Fruit fly (Drosophila melanogaster) whole organism, embryonic: Measurements from ENCODE around the gene erm.

ENCODE experiments used
- C15 ChIP-seq: fragments of 200-800 bp; sonication (Bioruptor generic); IDR thresholded peaks from 3 replicates; pipeline ENCODE4 v1.3.6; 2022; ENCODE audit warnings: missing biosample characterization, missing genetic modification characterization
- CG10267 ChIP-seq: fragments of 200-800 bp; sonication (Bioruptor generic); optimal IDR thresholded peaks from 2 replicates; lab custom pipeline; 2018; ENCODE audit warnings: missing biosample characterization, mild to moderate bottlenecking, missing genetic modification characterization, moderate library complexity
- CG10654 ChIP-seq: fragments of 200-800 bp; sonication (Bioruptor generic); optimal IDR thresholded peaks from 2 replicates; lab custom pipeline; 2016; ENCODE audit warnings: missing biosample characterization, missing genetic modification characterization
- CG12769 ChIP-seq: fragments of 200-800 bp; sonication (Bioruptor generic); optimal IDR thresholded peaks from 2 replicates; lab custom pipeline; 2019; ENCODE audit warnings: missing biosample characterization, mild to moderate bottlenecking, missing genetic modification characterization, moderate library complexity
- CG13424 ChIP-seq: fragments of 200-800 bp; sonication (Bioruptor generic); optimal IDR thresholded peaks from 2 replicates; lab custom pipeline; 2019; ENCODE audit warnings: missing biosample characterization, mild to moderate bottlenecking, missing genetic modification characterization, moderate library complexity
- CG14441 ChIP-seq: fragments of 200-800 bp; sonication (Bioruptor generic); IDR thresholded peaks from 2 replicates; pipeline ENCODE4 v1.3.6; 2022; ENCODE audit warnings: missing biosample characterization, missing genetic modification characterization
- CG15479 ChIP-seq: fragments of 200-800 bp; sonication (Bioruptor generic); optimal IDR thresholded peaks from 3 replicates; lab custom pipeline; 2019; ENCODE audit warnings: missing biosample characterization, mild to moderate bottlenecking, missing genetic modification characterization, moderate library complexity
- CG17186 ChIP-seq: fragments of 200-800 bp; sonication (Bioruptor generic); optimal IDR thresholded peaks from 3 replicates; lab custom pipeline; 2017; ENCODE audit warnings: missing biosample characterization, missing genetic modification reagents, missing genetic modification characterization
- CG17361 ChIP-seq: fragments of 200-800 bp; sonication (Bioruptor generic); IDR thresholded peaks from 3 replicates; pipeline ENCODE4 v1.3.6; 2022; ENCODE audit warnings: missing biosample characterization, missing genetic modification characterization
- CG2678 ChIP-seq: fragments of 200-800 bp; sonication (Bioruptor generic); optimal IDR thresholded peaks from 3 replicates; lab custom pipeline; 2019; ENCODE audit warnings: missing biosample characterization, mild to moderate bottlenecking, missing genetic modification characterization, moderate library complexity
- CG2889 ChIP-seq: fragments of 200-800 bp; sonication (Bioruptor generic); IDR thresholded peaks from 3 replicates; pipeline ENCODE4 v1.3.6; 2022; ENCODE audit warnings: missing biosample characterization, missing genetic modification characterization
- CG32772 ChIP-seq: fragments of 200-800 bp; sonication (Bioruptor generic); IDR thresholded peaks from 2 replicates; pipeline ENCODE4 v1.3.6; 2022; ENCODE audit warnings: missing biosample characterization, missing genetic modification characterization
- CG6272 ChIP-seq: fragments of 200-800 bp; sonication (Bioruptor generic); IDR thresholded peaks from 2 replicates; pipeline ENCODE4 v1.3.6; 2022; ENCODE audit warnings: missing biosample characterization, missing genetic modification characterization
- CG8388 ChIP-seq: fragments of 200-800 bp; sonication (Bioruptor generic); optimal IDR thresholded peaks from 2 replicates; lab custom pipeline; 2019; ENCODE audit warnings: missing biosample characterization, mild to moderate bottlenecking, missing genetic modification characterization, moderate library complexity
- CG9437 ChIP-seq: fragments of 200-800 bp; sonication (Bioruptor generic); optimal IDR thresholded peaks from 2 replicates; lab custom pipeline; 2018; ENCODE audit warnings: missing biosample characterization, mild to moderate bottlenecking, missing genetic modification characterization
- CTCF ChIP-seq: fragments of 200-800 bp; sonication (Bioruptor generic); optimal IDR thresholded peaks from 2 replicates; lab custom pipeline; 2017; ENCODE audit warnings: missing biosample characterization, mild to moderate bottlenecking, missing genetic modification characterization, moderate library complexity
- Camta ChIP-seq: fragments of 200-800 bp; sonication (Bioruptor generic); optimal IDR thresholded peaks from 2 replicates; lab custom pipeline; 2016; ENCODE audit warnings: missing biosample characterization, missing genetic modification characterization
- D19B ChIP-seq: fragments of 200-800 bp; sonication (Bioruptor generic); optimal IDR thresholded peaks from 2 replicates; lab custom pipeline; 2017; ENCODE audit warnings: missing biosample characterization, mild to moderate bottlenecking, missing genetic modification characterization
- HLH3B ChIP-seq: fragments of 200-800 bp; sonication (Bioruptor generic); IDR thresholded peaks from 2 replicates; pipeline ENCODE4 v1.3.6; 2022; ENCODE audit warnings: missing biosample characterization, missing genetic modification characterization
- Hand ChIP-seq: fragments of 200-800 bp; sonication (Bioruptor generic); optimal IDR thresholded peaks from 2 replicates; lab custom pipeline; 2017; ENCODE audit warnings: mild to moderate bottlenecking, missing biosample characterization, missing genetic modification reagents, missing genetic modification characterization
- Hey ChIP-seq: fragments of 200-800 bp; sonication (Bioruptor generic); optimal IDR thresholded peaks from 3 replicates; lab custom pipeline; 2018; ENCODE audit warnings: missing biosample characterization, mild to moderate bottlenecking, missing genetic modification characterization
- HmgD ChIP-seq: fragments of 200-800 bp; sonication (Bioruptor generic); optimal IDR thresholded peaks from 3 replicates; lab custom pipeline; 2016; ENCODE audit warnings: missing biosample characterization, missing genetic modification characterization
- Mes4 ChIP-seq: fragments of 200-800 bp; sonication (Bioruptor generic); optimal IDR thresholded peaks from 2 replicates; lab custom pipeline; 2016; ENCODE audit warnings: missing biosample characterization, missing genetic modification characterization
- Oli ChIP-seq: fragments of 200-800 bp; sonication (Bioruptor generic); optimal IDR thresholded peaks from 2 replicates; lab custom pipeline; 2018; ENCODE audit warnings: missing biosample characterization, mild to moderate bottlenecking, missing genetic modification characterization, moderate library complexity
- Opbp ChIP-seq: fragments of 200-800 bp; sonication (Bioruptor generic); IDR thresholded peaks from 3 replicates; pipeline ENCODE4 v1.3.6; 2022; ENCODE audit warnings: missing biosample characterization, missing genetic modification characterization; ENCODE audit not compliant: partially characterized antibody
- Six4 ChIP-seq: fragments of 200-800 bp; sonication (Bioruptor generic); optimal IDR thresholded peaks from 2 replicates; lab custom pipeline; 2016; ENCODE audit warnings: missing biosample characterization, missing genetic modification characterization
- Sox100B ChIP-seq: fragments of 200-800 bp; sonication (Bioruptor generic); optimal IDR thresholded peaks from 3 replicates; lab custom pipeline; 2018; ENCODE audit warnings: missing biosample characterization, mild to moderate bottlenecking, missing genetic modification characterization
- Tbp ChIP-seq: fragments of >200 bp; optimal IDR thresholded peaks from 2 replicates; lab custom pipeline; 2018; ENCODE audit warnings: missing biosample characterization, missing genetic modification characterization
- Xrp1 ChIP-seq: fragments of 200-800 bp; sonication (Bioruptor generic); IDR thresholded peaks from 2 replicates; pipeline ENCODE4 v1.3.6; 2022; ENCODE audit warnings: missing biosample characterization, missing genetic modification characterization
- abd-A ChIP-seq: fragments of 200-800 bp; sonication (Bioruptor generic); optimal IDR thresholded peaks from 3 replicates; lab custom pipeline; 2019; ENCODE audit warnings: missing biosample characterization, mild to moderate bottlenecking, missing genetic modification characterization, moderate library complexity
- aop ChIP-seq: fragments of 200-800 bp; sonication (Bioruptor generic); IDR thresholded peaks from 2 replicates; pipeline ENCODE4 v1.3.6; 2022; ENCODE audit warnings: missing biosample characterization, missing genetic modification characterization
- bsh ChIP-seq, 2 experiments: fragments of 200-800 bp; sonication (Bioruptor generic); optimal IDR thresholded peaks; 2 replicates each; lab custom pipeline; 2017 to 2018; ENCODE audit warnings: mild to moderate bottlenecking in 2 of 2, missing biosample characterization in 2 of 2, missing genetic modification characterization in 2 of 2, moderate library complexity in 1 of 2
- disco-r ChIP-seq: fragments of 200-800 bp; sonication (Bioruptor generic); optimal IDR thresholded peaks from 2 replicates; lab custom pipeline; 2016; ENCODE audit warnings: missing biosample characterization, missing genetic modification characterization
- eyg ChIP-seq: fragments of 200-800 bp; sonication (Bioruptor generic); optimal IDR thresholded peaks from 3 replicates; lab custom pipeline; 2016; ENCODE audit warnings: missing biosample characterization, missing genetic modification characterization
- fd96Cb ChIP-seq: fragments of 200-800 bp; sonication (Bioruptor generic); optimal IDR thresholded peaks from 2 replicates; lab custom pipeline; 2018; ENCODE audit warnings: missing biosample characterization, mild to moderate bottlenecking, missing genetic modification characterization, moderate library complexity
- hb ChIP-seq: fragments of 200-800 bp; sonication (Bioruptor generic); IDR thresholded peaks from 3 replicates; pipeline ENCODE4 v1.3.6; 2022; ENCODE audit warnings: missing biosample characterization, missing genetic modification characterization; ENCODE audit not compliant: partially characterized antibody
- ken ChIP-seq: fragments of 200-800 bp; sonication (Bioruptor generic); IDR thresholded peaks from 3 replicates; pipeline ENCODE4 v1.3.6; 2022; ENCODE audit warnings: missing biosample characterization, missing genetic modification characterization
- lab ChIP-seq: fragments of 200-800 bp; sonication (Bioruptor generic); optimal IDR thresholded peaks from 3 replicates; lab custom pipeline; 2017; ENCODE audit warnings: missing biosample characterization, missing genetic modification characterization, mild to moderate bottlenecking, moderate library complexity, missing genetic modification reagents
- org-1 ChIP-seq: fragments of 200-800 bp; sonication (Bioruptor generic); optimal IDR thresholded peaks from 2 replicates; lab custom pipeline; 2017; ENCODE audit warnings: missing biosample characterization, missing genetic modification characterization
- pho ChIP-seq: fragments of 200-800 bp; sonication (Bioruptor generic); optimal IDR thresholded peaks from 2 replicates; lab custom pipeline; 2016; ENCODE audit warnings: missing biosample characterization, missing genetic modification characterization
- prd ChIP-seq, 3 experiments: fragments of >200 bp in 2 of 3; fragments of 200-800 bp in 1 of 3; sonication (Bioruptor generic) in 1 of 3; optimal IDR thresholded peaks in 2 of 3; IDR thresholded peaks in 1 of 3; 2 replicates in 2 of 3; 3 replicates in 1 of 3; pipeline versions ENCODE4 v1.3.6 to Lab custom; 2017 to 2022; ENCODE audit warnings: missing biosample characterization in 1 of 3, missing genetic modification characterization in 1 of 3
- pros ChIP-seq: fragments of 200-800 bp; sonication (Bioruptor generic); optimal IDR thresholded peaks from 3 replicates; lab custom pipeline; 2019; ENCODE audit warnings: missing biosample characterization, mild to moderate bottlenecking, missing genetic modification characterization, moderate library complexity
- seq ChIP-seq: fragments of 200-800 bp; sonication (Bioruptor generic); IDR thresholded peaks from 2 replicates; pipeline ENCODE4 v1.3.6; 2022; ENCODE audit warnings: missing biosample characterization, missing genetic modification characterization
- sr ChIP-seq: fragments of 200-800 bp; sonication (Bioruptor generic); IDR thresholded peaks from 3 replicates; pipeline ENCODE4 v1.3.6; 2022; ENCODE audit warnings: missing biosample characterization, missing genetic modification characterization
- tin ChIP-seq: fragments of 200-800 bp; sonication (Bioruptor generic); optimal IDR thresholded peaks from 3 replicates; lab custom pipeline; 2016; ENCODE audit warnings: missing biosample characterization, missing genetic modification characterization
- tna ChIP-seq: fragments of 200-800 bp; sonication (Bioruptor generic); IDR thresholded peaks from 2 replicates; pipeline ENCODE4 v1.3.6; 2022; ENCODE audit warnings: missing biosample characterization, missing genetic modification characterization; ENCODE audit not compliant: partially characterized antibody
- trem ChIP-seq: fragments of 200-800 bp; optimal IDR thresholded peaks from 3 replicates; lab custom pipeline; 2019; ENCODE audit warnings: missing biosample characterization, mild to moderate bottlenecking, missing genetic modification characterization, moderate library complexity
- tup ChIP-seq: fragments of 200-800 bp; sonication (Bioruptor generic); optimal IDR thresholded peaks from 2 replicates; lab custom pipeline; 2016; ENCODE audit warnings: missing biosample characterization, mild to moderate bottlenecking, missing genetic modification characterization, moderate library complexity

Gene erm

dm6 chr2L:1925917-1926864 is 44.0 kb downstream of the erm start (continued):
- TF ChIP-seq lab (GFP tag; lab: Kevin White, UChicago): peak; percentile 31
- TF ChIP-seq CG13424 (tag; lab: Kevin White, UChicago): no peak
- TF ChIP-seq tin (GFP tag; lab: Kevin White, UChicago): peak; percentile 6
- peak; percentile 60; the same call in 1 of the 2 replicates for TF ChIP-seq Xrp1 (GFP tag; lab: Robert Waterston, UW)
- 0 out of 3 replicates have a peak, but pooled peaks have one; percentile 1 for TF ChIP-seq sr (GFP tag; lab: Robert Waterston, UW)
- no peak for TF ChIP-seq org-1 (GFP tag; lab: Kevin White, UChicago)
- no peak for TF ChIP-seq D19B (GFP tag; lab: Kevin White, UChicago)
- no peak for TF ChIP-seq HmgD (GFP tag; lab: Kevin White, UChicago)
- TF ChIP-seq CG8388 (GFP tag; lab: Kevin White, UChicago): peak; percentile 6
- no peak for TF ChIP-seq CTCF
- no peak for TF ChIP-seq aop
- no peak for TF ChIP-seq CG10654 (GFP tag; lab: Kevin White, UChicago)
- no peak for TF ChIP-seq tup (GFP tag; lab: Kevin White, UChicago)
- TF ChIP-seq Camta (GFP tag; lab: Kevin White, UChicago): no peak
- TF ChIP-seq C15 (GFP tag; lab: Robert Waterston, UW): no peak
- peak; percentile 27 for TF ChIP-seq Six4
- TF ChIP-seq CG12769: peak; percentile 58
- no peak for TF ChIP-seq tna (GFP tag; lab: Robert Waterston, UW)
- peak; percentile 35 for TF ChIP-seq fd96Cb
- no peak for TF ChIP-seq Opbp (GFP tag; lab: Robert Waterston, UW)
- no peak for TF ChIP-seq CG6272
- TF ChIP-seq CG2889 (GFP tag; lab: Robert Waterston, UW): no peak
- TF ChIP-seq pho (GFP tag; lab: Kevin White, UChicago): no peak
- peak; percentile 25 for TF ChIP-seq CG2678
- no peak; the same call in 1 of the 2 replicates for TF ChIP-seq CG32772 (GFP tag; lab: Robert Waterston, UW)
- peak; percentile 17 for TF ChIP-seq CG10267 (tag; lab: Kevin White, UChicago)
- TF ChIP-seq bsh (GFP tag; optimal IDR thresholded peaks at IDR 0.05; lab: Kevin White, UChicago): peak; percentile 3 to 7
- TF ChIP-seq trem: peak; percentile 31
- no peak for TF ChIP-seq Hey (tag; lab: Kevin White, UChicago)
- peak; percentile 50 for TF ChIP-seq abd-A
- TF ChIP-seq Mes4: no peak
- TF ChIP-seq prd (optimal IDR thresholded peaks at IDR 0.05; lab: Kevin White, UChicago): no peak
- TF ChIP-seq prd (GFP tag; IDR thresholded peaks at IDR 0.05; lab: Robert Waterston, UW): peak; percentile 4; the same call in 1 of the 3 replicates
- peak; percentile 63; the same call in 1 of the 2 replicates for TF ChIP-seq HLH3B (GFP tag; lab: Robert Waterston, UW)
- TF ChIP-seq pros (GFP tag; lab: Kevin White, UChicago): peak; percentile 26
- peak; percentile 2 for TF ChIP-seq Oli (tag; lab: Kevin White, UChicago)
- TF ChIP-seq Hand (GFP tag; lab: Kevin White, UChicago): no peak
- TF ChIP-seq ken (GFP tag; lab: Robert Waterston, UW): peak; percentile 60; the same call in 2 of the 3 replicates
- TF ChIP-seq CG15479 (GFP tag; lab: Kevin White, UChicago): no peak
- no peak for TF ChIP-seq seq (GFP tag; lab: Robert Waterston, UW)
- TF ChIP-seq disco-r: no peak
- TF ChIP-seq hb: no peak
- TF ChIP-seq CG9437 (GFP tag; lab: Kevin White, UChicago): no peak
- TF ChIP-seq eyg (GFP tag; lab: Kevin White, UChicago): no peak
- peak; percentile 57; the same call in 1 of the 3 replicates for TF ChIP-seq CG17361
- no peak for TF ChIP-seq Tbp (GFP tag; lab: Kevin White, UChicago)
- peak; percentile 26 for TF ChIP-seq Sox100B (GFP tag; lab: Kevin White, UChicago)
- no peak for TF ChIP-seq CG14441 (GFP tag; lab: Robert Waterston, UW)
- TF ChIP-seq CG17186 (GFP tag; lab: Kevin White, UChicago): no peak
